Worm (Caenorhabditis elegans) whole organism, young adult: ENCODE measurements around the gene tsp-14.

Experiments
- akir-1 ChIP-seq: fragments of 200-800 bp; sonication (Bioruptor generic); optimal IDR thresholded peaks from 2 replicates; lab custom pipeline; 2018; ENCODE audit warnings: mild to moderate bottlenecking, missing genetic modification characterization, moderate library complexity, missing compliant biosample characterization
- attf-5 ChIP-seq: fragments of 200-800 bp; sonication (Bioruptor generic); optimal IDR thresholded peaks from 2 replicates; lab custom pipeline; 2018; ENCODE audit warnings: mild to moderate bottlenecking, missing genetic modification characterization, missing compliant biosample characterization
- ceh-91 ChIP-seq: fragments of 200-800 bp; sonication (Bioruptor generic); IDR thresholded peaks from 2 replicates; pipeline ENCODE4 v1.3.6; 2022; ENCODE audit warnings: missing genetic modification reagents, missing genetic modification characterization, missing compliant biosample characterization
- hrde-1 ChIP-seq: sonication (generic microtip); optimal IDR thresholded peaks from 2 replicates; lab custom pipeline; 2016; ENCODE audit warnings: missing genetic modification characterization, mild to moderate bottlenecking, missing compliant biosample characterization, moderate library complexity, missing genotype, missing genetic modification reagents, borderline replicate concordance
- lin-35 ChIP-seq, 3 experiments: fragments of 150-350 bp in 2 of 3; sonication (generic microtip) in 1 of 3; optimal IDR thresholded peaks; 2 replicates each; lab custom pipeline; 2014 to 2018; ENCODE audit warnings: missing biosample characterization in 3 of 3, missing genetic modification characterization in 3 of 3, missing genetic modification reagents in 3 of 3
- unc-62 ChIP-seq: fragments of 150-350 bp; optimal IDR thresholded peaks from 2 replicates; lab custom pipeline; 2014; ENCODE audit warnings: missing biosample characterization, missing genetic modification reagents, missing genetic modification characterization
- zim-3 ChIP-seq: sonication (generic microtip); optimal IDR thresholded peaks from 2 replicates; lab custom pipeline; 2017; ENCODE audit warnings: mild to moderate bottlenecking, missing genetic modification characterization, moderate library complexity, missing compliant biosample characterization

- TF ChIP-seq lin-35 (GFP tag; optimal IDR thresholded peaks at IDR 0.05; lab: Kevin White, UChicago): no peak
- no peak for TF ChIP-seq ceh-91 (GFP tag; lab: Robert Waterston, UW)
- no peak for TF ChIP-seq hrde-1 (tag; lab: Kevin White, UChicago)
- TF ChIP-seq zim-3 (tag; lab: Kevin White, UChicago): no peak
- TF ChIP-seq akir-1 (GFP tag; lab: Kevin White, UChicago): no peak
- TF ChIP-seq unc-62 (GFP tag; lab: Kevin White, UChicago): no peak
- no peak for TF ChIP-seq attf-5 (GFP tag; lab: Kevin White, UChicago)
Measured at ce11 chrX:4842305-4842704, 34.5 kb downstream of the tsp-14 start.
